Fruit fly (Drosophila melanogaster): ENCODE results near the gene CG18787.

CG18787 gene

dm6 chr2L:11970853-11971397, 28.2 kb downstream of the CG18787 start (continued):
- peak; percentile 27 for TF ChIP-seq CG8359 (GFP tag; optimal IDR thresholded peaks at IDR 0.05; ENCODE audit: borderline replicate concordance)
- peak; percentile 56; the same call in 1 of the 2 replicates for TF ChIP-seq vvl (GFP tag; IDR thresholded peaks at IDR 0.05)
- TF ChIP-seq gro (GFP tag; optimal IDR thresholded peaks at IDR 0.05) = no peak
- no peak for TF ChIP-seq cad (GFP tag; optimal IDR thresholded peaks at IDR 0.05)
- peak; percentile 58 for TF ChIP-seq caup (GFP tag; optimal IDR thresholded peaks at IDR 0.05; ENCODE audit: severe bottlenecking)
- TF ChIP-seq vnd (GFP tag; IDR thresholded peaks at IDR 0.05; ENCODE audit: partially characterized antibody) = no peak
- TF ChIP-seq CG11247 (GFP tag; IDR thresholded peaks at IDR 0.05) = peak; percentile 28; the same call in 1 of the 2 replicates
- no peak for TF ChIP-seq fd3F (GFP tag; optimal IDR thresholded peaks at IDR 0.05)
- TF ChIP-seq CG7963 (GFP tag; IDR thresholded peaks at IDR 0.05; ENCODE audit: partially characterized antibody) = 0 out of 3 replicates have a peak, but pooled peaks have one; percentile 36
- peak; percentile 38; the same call in 1 of the 3 replicates for TF ChIP-seq Mrtf (GFP tag; IDR thresholded peaks at IDR 0.05)
- no peak for TF ChIP-seq CG6689 (GFP tag; IDR thresholded peaks at IDR 0.05)
- TF ChIP-seq bab2 (GFP tag; optimal IDR thresholded peaks at IDR 0.05) = no peak
- no peak for TF ChIP-seq Antp (GFP tag; optimal IDR thresholded peaks at IDR 0.05)
- TF ChIP-seq CG2199 (GFP tag; IDR thresholded peaks at IDR 0.05) = peak; percentile 85; the same call in 2 of the 3 replicates
- no peak for TF ChIP-seq CG8089 (GFP tag; optimal IDR thresholded peaks at IDR 0.05)
- no peak for TF ChIP-seq Max (GFP tag; optimal IDR thresholded peaks at IDR 0.05)
- TF ChIP-seq NC2α (GFP tag; optimal IDR thresholded peaks at IDR 0.05) = no peak
- TF ChIP-seq CTCF (GFP tag; optimal IDR thresholded peaks at IDR 0.05) = no peak
- TF ChIP-seq CG17328 (GFP tag; IDR thresholded peaks at IDR 0.05) = no peak
- no peak for TF ChIP-seq wek (GFP tag; optimal IDR thresholded peaks at IDR 0.05)
- no peak for TF ChIP-seq CG10431 (GFP tag; optimal IDR thresholded peaks at IDR 0.05)
- 0 out of 3 replicates have a peak, but pooled peaks have one; percentile 40 for TF ChIP-seq ase (GFP tag; IDR thresholded peaks at IDR 0.05)
- no peak for TF ChIP-seq tx (GFP tag; optimal IDR thresholded peaks at IDR 0.05)
- TF ChIP-seq Ets65A (GFP tag) = no peak
- TF ChIP-seq CG9932 (GFP tag; IDR thresholded peaks at IDR 0.05) = peak; percentile 35; the same call in 1 of the 2 replicates
- no peak for TF ChIP-seq shn (GFP tag; optimal IDR thresholded peaks at IDR 0.05)
- TF ChIP-seq lmd (GFP tag; IDR thresholded peaks at IDR 0.05) = no peak
- TF ChIP-seq Opbp (GFP tag; IDR thresholded peaks at IDR 0.05; ENCODE audit: partially characterized antibody) = 0 out of 3 replicates have a peak, but pooled peaks have one; percentile 30
- TF ChIP-seq mam (GFP tag; optimal IDR thresholded peaks at IDR 0.05) = no peak
- no peak for TF ChIP-seq stwl (tag; optimal IDR thresholded peaks at IDR 0.05)
- no peak for TF ChIP-seq twi (tag; optimal IDR thresholded peaks at IDR 0.05)
- TF ChIP-seq pb (GFP tag; optimal IDR thresholded peaks at IDR 0.05) = peak; percentile 59
- TF ChIP-seq az2 (GFP tag; optimal IDR thresholded peaks at IDR 0.05) = no peak
- no peak for TF ChIP-seq CG4424 (GFP tag; optimal IDR thresholded peaks at IDR 0.05)
- TF ChIP-seq lov (optimal IDR thresholded peaks at IDR 0.05) = no peak
- 0 out of 3 replicates have a peak, but pooled peaks have one; percentile 43 for TF ChIP-seq lov (GFP tag; IDR thresholded peaks at IDR 0.05)
- no peak; the same call in 1 of the 2 replicates for TF ChIP-seq E2f1 (GFP tag; IDR thresholded peaks at IDR 0.05)
- no peak for TF ChIP-seq CG1792 (GFP tag; optimal IDR thresholded peaks at IDR 0.05)
- no peak for TF ChIP-seq CG14965 (GFP tag; optimal IDR thresholded peaks at IDR 0.05; ENCODE audit: borderline replicate concordance)
- no peak for TF ChIP-seq H15 (GFP tag; IDR thresholded peaks at IDR 0.05)
- no peak for TF ChIP-seq CG6791 (GFP tag; IDR thresholded peaks at IDR 0.05; ENCODE audit: partially characterized antibody)
- TF ChIP-seq CG3847 (GFP tag; IDR thresholded peaks at IDR 0.05) = no peak
- peak; percentile 1 for TF ChIP-seq CG17829 (tag; optimal IDR thresholded peaks at IDR 0.05)
- TF ChIP-seq Fer1 (GFP tag; optimal IDR thresholded peaks at IDR 0.05) = peak; percentile 14
- TF ChIP-seq NFAT (GFP tag; IDR thresholded peaks at IDR 0.05) = 0 out of 2 replicates have a peak, but pooled peaks have one; percentile 21
- no peak for TF ChIP-seq CG5245 (GFP tag; optimal IDR thresholded peaks at IDR 0.05)
- peak; percentile 19 for TF ChIP-seq CG2678 (tag; optimal IDR thresholded peaks at IDR 0.05)
- no peak for TF ChIP-seq CG10959 (GFP tag; IDR thresholded peaks at IDR 0.05)
- no peak for TF ChIP-seq CG16863 (GFP tag; optimal IDR thresholded peaks at IDR 0.05)
- TF ChIP-seq Atf3 (GFP tag; optimal IDR thresholded peaks at IDR 0.05) = peak; percentile 6
- no peak for TF ChIP-seq CG7357 (GFP tag; IDR thresholded peaks at IDR 0.05)
- TF ChIP-seq CG10654 (GFP tag; optimal IDR thresholded peaks at IDR 0.05) = no peak

All from whole organism, embryonic.